Fruit fly (Drosophila melanogaster) whole organism, embryonic: ENCODE results near the gene COX7AL2.

ENCODE experiments used
- Ada2b ChIP-seq: fragments of 200-800 bp; sonication (Bioruptor generic); IDR thresholded peaks from 2 replicates; pipeline ENCODE4 v1.3.6; 2022; ENCODE audit warnings: missing biosample characterization, missing genetic modification characterization
- CG11504 ChIP-seq: fragments of 200-800 bp; sonication (Bioruptor generic); optimal IDR thresholded peaks from 3 replicates; lab custom pipeline; 2019; ENCODE audit warnings: missing biosample characterization, mild to moderate bottlenecking, missing genetic modification characterization, moderate library complexity
- CG11560 ChIP-seq: fragments of 200-800 bp; sonication (Bioruptor generic); IDR thresholded peaks from 3 replicates; pipeline ENCODE4 v1.3.6; 2022; ENCODE audit warnings: missing biosample characterization, missing genetic modification characterization
- CG12391 ChIP-seq: fragments of 200-800 bp; sonication (Bioruptor generic); optimal IDR thresholded peaks from 3 replicates; lab custom pipeline; 2018; ENCODE audit warnings: missing biosample characterization, mild to moderate bottlenecking, missing genetic modification characterization, moderate library complexity
- CG13123 ChIP-seq: fragments of 200-800 bp; sonication (Bioruptor generic); optimal IDR thresholded peaks from 2 replicates; lab custom pipeline; 2016; ENCODE audit warnings: missing biosample characterization, missing genetic modification characterization
- CG14710 ChIP-seq: fragments of 200-800 bp; sonication (Bioruptor generic); optimal IDR thresholded peaks from 3 replicates; lab custom pipeline; 2019; ENCODE audit warnings: missing biosample characterization, mild to moderate bottlenecking, missing genetic modification characterization, moderate library complexity
- CG15269 ChIP-seq: fragments of 200-800 bp; sonication (Bioruptor generic); optimal IDR thresholded peaks from 2 replicates; lab custom pipeline; 2018; ENCODE audit warnings: missing biosample characterization, mild to moderate bottlenecking, missing genetic modification characterization, moderate library complexity
- CG15601 ChIP-seq: fragments of 200-800 bp; sonication (Bioruptor generic); optimal IDR thresholded peaks from 3 replicates; lab custom pipeline; 2019; ENCODE audit warnings: missing biosample characterization, mild to moderate bottlenecking, missing genetic modification characterization, moderate library complexity
- CG1603 ChIP-seq: fragments of 200-800 bp; sonication (Bioruptor generic); optimal IDR thresholded peaks from 2 replicates; lab custom pipeline; 2019; ENCODE audit warnings: missing biosample characterization, mild to moderate bottlenecking, missing genetic modification characterization, moderate library complexity
- CG16779 ChIP-seq: fragments of 200-800 bp; sonication (Bioruptor generic); IDR thresholded peaks from 2 replicates; pipeline ENCODE4 v1.3.6; 2022; ENCODE audit warnings: missing biosample characterization, missing genetic modification characterization
- CG16815 ChIP-seq: fragments of 200-800 bp; sonication (Bioruptor generic); optimal IDR thresholded peaks from 3 replicates; lab custom pipeline; 2017; ENCODE audit warnings: missing biosample characterization, mild to moderate bottlenecking, missing genetic modification characterization
- CG17186 ChIP-seq: fragments of 200-800 bp; sonication (Bioruptor generic); optimal IDR thresholded peaks from 3 replicates; lab custom pipeline; 2017; ENCODE audit warnings: missing biosample characterization, missing genetic modification reagents, missing genetic modification characterization
- CG17829 ChIP-seq: fragments of 200-800 bp; optimal IDR thresholded peaks from 2 replicates; lab custom pipeline; 2019; ENCODE audit warnings: missing biosample characterization, mild to moderate bottlenecking, missing genetic modification characterization, moderate library complexity
- CG2116 ChIP-seq: fragments of 200-800 bp; sonication (Bioruptor generic); optimal IDR thresholded peaks from 3 replicates; lab custom pipeline; 2018; ENCODE audit warnings: missing biosample characterization, mild to moderate bottlenecking, missing genetic modification characterization
- CG3726 ChIP-seq: fragments of 200-800 bp; sonication (Bioruptor generic); IDR thresholded peaks from 3 replicates; pipeline ENCODE4, ENCODE4 v1.3.6; 2022; ENCODE audit warnings: missing biosample characterization, missing genetic modification characterization
- CG4360 ChIP-seq: fragments of 200-800 bp; sonication (Bioruptor generic); IDR thresholded peaks from 2 replicates; pipeline ENCODE4 v1.3.6; 2022; ENCODE audit warnings: missing biosample characterization, missing genetic modification characterization
- CG4730 ChIP-seq: fragments of 200-800 bp; sonication (Bioruptor generic); IDR thresholded peaks from 2 replicates; pipeline ENCODE4 v1.3.6; 2022; ENCODE audit warnings: missing biosample characterization, missing genetic modification characterization
- CG6175 ChIP-seq: fragments of 200-800 bp; sonication (Bioruptor generic); IDR thresholded peaks from 3 replicates; pipeline ENCODE4 v1.3.6; 2022; ENCODE audit warnings: missing biosample characterization, missing genetic modification characterization
- CG6683 ChIP-seq: fragments of 200-800 bp; sonication (Bioruptor generic); optimal IDR thresholded peaks from 2 replicates; lab custom pipeline; 2017; ENCODE audit warnings: missing biosample characterization, mild to moderate bottlenecking, missing genetic modification characterization, missing genetic modification reagents
- CG6854 ChIP-seq: fragments of 200-800 bp; sonication (Bioruptor generic); optimal IDR thresholded peaks from 3 replicates; lab custom pipeline; 2017; ENCODE audit warnings: missing biosample characterization, mild to moderate bottlenecking, missing genetic modification characterization
- CG7357 ChIP-seq: fragments of 200-800 bp; sonication (Bioruptor generic); IDR thresholded peaks from 3 replicates; pipeline ENCODE4 v1.3.6; 2022; ENCODE audit warnings: missing biosample characterization, missing genetic modification characterization
- CG8281 ChIP-seq: fragments of 200-800 bp; sonication (Bioruptor generic); optimal IDR thresholded peaks from 2 replicates; lab custom pipeline; 2018; ENCODE audit warnings: missing biosample characterization, mild to moderate bottlenecking, missing genetic modification characterization, moderate library complexity
- CG8944 ChIP-seq: fragments of 200-800 bp; sonication (Bioruptor generic); optimal IDR thresholded peaks from 3 replicates; lab custom pipeline; 2016; ENCODE audit warnings: missing biosample characterization, missing genetic modification characterization
- CoRest ChIP-seq: fragments of 200-800 bp; sonication (Bioruptor generic); optimal IDR thresholded peaks from 3 replicates; lab custom pipeline; 2018; ENCODE audit warnings: missing biosample characterization, mild to moderate bottlenecking, missing genetic modification characterization, moderate library complexity
- CrebB ChIP-seq: fragments of 200-800 bp; sonication (Bioruptor generic); optimal IDR thresholded peaks from 3 replicates; lab custom pipeline; 2018; ENCODE audit warnings: missing biosample characterization, mild to moderate bottlenecking, missing genetic modification characterization
- Dfd ChIP-seq, 2 experiments: fragments of >200 bp; optimal IDR thresholded peaks; 2 replicates each; lab custom pipeline; 2017; ENCODE audit warnings: missing biosample characterization in 2 of 2, missing genetic modification characterization in 2 of 2
- Lim3 ChIP-seq: fragments of 200-800 bp; sonication (Bioruptor generic); IDR thresholded peaks from 2 replicates; pipeline ENCODE4 v1.3.6; 2022; ENCODE audit warnings: missing biosample characterization, missing genetic modification characterization
- Med ChIP-seq: fragments of 200-800 bp; sonication (Bioruptor generic); peaks from one replicate; lab custom pipeline; 2016; ENCODE audit warnings: missing biosample characterization, missing genetic modification characterization, mild to moderate bottlenecking, inconsistent platforms, moderate library complexity
- Myb ChIP-seq: fragments of 200-800 bp; sonication (Bioruptor generic); optimal IDR thresholded peaks from 2 replicates; lab custom pipeline; 2016; ENCODE audit warnings: missing biosample characterization, missing genetic modification characterization
- NC2α ChIP-seq: fragments of 200-800 bp; sonication (Bioruptor generic); optimal IDR thresholded peaks from 2 replicates; lab custom pipeline; 2016; ENCODE audit warnings: missing biosample characterization, missing genetic modification characterization
- NC2β ChIP-seq: fragments of 200-800 bp; sonication (Bioruptor generic); optimal IDR thresholded peaks from 2 replicates; lab custom pipeline; 2016; ENCODE audit warnings: missing biosample characterization, missing genetic modification characterization
- al ChIP-seq: fragments of 200-800 bp; sonication (Bioruptor generic); IDR thresholded peaks from 2 replicates; pipeline ENCODE4 v1.3.6; 2022; ENCODE audit warnings: missing biosample characterization, missing genetic modification characterization
- aop ChIP-seq: fragments of 200-800 bp; sonication (Bioruptor generic); IDR thresholded peaks from 2 replicates; pipeline ENCODE4 v1.3.6; 2022; ENCODE audit warnings: missing biosample characterization, missing genetic modification characterization
- chn ChIP-seq: fragments of 200-800 bp; sonication (Bioruptor generic); optimal IDR thresholded peaks from 2 replicates; lab custom pipeline; 2016; ENCODE audit warnings: missing biosample characterization, missing genetic modification characterization
- cwo ChIP-seq: fragments of 200-800 bp; sonication (Bioruptor generic); optimal IDR thresholded peaks from 3 replicates; lab custom pipeline; 2017; ENCODE audit warnings: missing biosample characterization, missing genetic modification characterization, mild to moderate bottlenecking, moderate library complexity, missing genetic modification reagents
- danr ChIP-seq: fragments of 200-800 bp; sonication (Bioruptor generic); IDR thresholded peaks from 2 replicates; pipeline ENCODE4 v1.3.6; 2022; ENCODE audit warnings: missing biosample characterization, missing genetic modification characterization
- dimm ChIP-seq: fragments of 200-800 bp; sonication (Bioruptor generic); IDR thresholded peaks from 2 replicates; pipeline ENCODE4 v1.3.6; 2022; ENCODE audit warnings: missing biosample characterization, missing genetic modification characterization
- eve ChIP-seq, 2 experiments: fragments of >200 bp; optimal IDR thresholded peaks; 2 replicates each; lab custom pipeline; 2017; ENCODE audit warnings: missing biosample characterization in 2 of 2, missing genetic modification characterization in 2 of 2
- eyg ChIP-seq: fragments of 200-800 bp; sonication (Bioruptor generic); optimal IDR thresholded peaks from 3 replicates; lab custom pipeline; 2016; ENCODE audit warnings: missing biosample characterization, missing genetic modification characterization
- grau ChIP-seq: fragments of 200-800 bp; optimal IDR thresholded peaks from 3 replicates; lab custom pipeline; 2019; ENCODE audit warnings: missing biosample characterization, mild to moderate bottlenecking, missing genetic modification characterization, moderate library complexity
- hb ChIP-seq: fragments of 200-800 bp; sonication (Bioruptor generic); IDR thresholded peaks from 3 replicates; pipeline ENCODE4 v1.3.6; 2022; ENCODE audit warnings: missing biosample characterization, missing genetic modification characterization; ENCODE audit not compliant: partially characterized antibody
- hkb ChIP-seq, 2 experiments: fragments of 200-800 bp in 1 of 2; fragments of >200 bp in 1 of 2; sonication (Bioruptor generic) in 1 of 2; IDR thresholded peaks in 1 of 2; optimal IDR thresholded peaks in 1 of 2; 2 replicates each; pipeline versions ENCODE4 v1.3.6 to Lab custom; 2017 to 2022; ENCODE audit warnings: missing biosample characterization in 1 of 2, missing genetic modification characterization in 1 of 2
- insv ChIP-seq, 2 experiments: fragments of 200-800 bp; sonication (Bioruptor generic); optimal IDR thresholded peaks; 3 replicates each; lab custom pipeline; 2016 to 2018; ENCODE audit warnings: missing biosample characterization in 2 of 2, missing genetic modification characterization in 2 of 2
- nerfin-2 ChIP-seq: fragments of 200-800 bp; sonication (Bioruptor generic); IDR thresholded peaks from 2 replicates; pipeline ENCODE4 v1.3.6; 2022; ENCODE audit warnings: missing biosample characterization, missing genetic modification characterization; ENCODE audit not compliant: partially characterized antibody
- otp ChIP-seq: fragments of 200-800 bp; sonication (Bioruptor generic); IDR thresholded peaks from 3 replicates; pipeline ENCODE4, ENCODE4 v1.3.6; 2022; ENCODE audit warnings: missing biosample characterization, missing genetic modification characterization
- sisA ChIP-seq: fragments of 200-800 bp; sonication (Bioruptor generic); IDR thresholded peaks from 2 replicates; pipeline ENCODE4 v1.3.6; 2022; ENCODE audit warnings: missing biosample characterization, missing genetic modification characterization
- slou ChIP-seq: fragments of 200-800 bp; sonication (Bioruptor generic); optimal IDR thresholded peaks from 3 replicates; lab custom pipeline; 2016; ENCODE audit warnings: missing biosample characterization, missing genetic modification characterization
- sna ChIP-seq: fragments of 200-800 bp; sonication (Bioruptor generic); IDR thresholded peaks from 2 replicates; pipeline ENCODE4 v1.3.6; 2022; ENCODE audit warnings: missing biosample characterization, missing genetic modification characterization; ENCODE audit not compliant: partially characterized antibody
- tio ChIP-seq: fragments of 200-800 bp; sonication (Bioruptor generic); optimal IDR thresholded peaks from 2 replicates; lab custom pipeline; 2017; ENCODE audit warnings: missing biosample characterization, missing genetic modification characterization, inconsistent platforms
- toy ChIP-seq: fragments of 200-800 bp; sonication (Bioruptor generic); IDR thresholded peaks from 2 replicates; pipeline ENCODE4 v1.3.6; 2022; ENCODE audit warnings: missing biosample characterization, missing genetic modification characterization

Gene COX7AL2

dm6 chr2L:2193357-2193780 is 4.3 kb downstream of the COX7AL2 start (continued):
- no peak for TF ChIP-seq CG16815
- no peak for TF ChIP-seq NC2α (GFP tag; lab: Kevin White, UChicago)
- TF ChIP-seq CG7357 (GFP tag; lab: Robert Waterston, UW): no peak
- peak; percentile 12 for TF ChIP-seq CG8281 (tag; lab: Kevin White, UChicago)
- TF ChIP-seq CG6175 (GFP tag; lab: Robert Waterston, UW): no peak

dm6 chr2L:2192123-2192601 is 5.5 kb downstream of the COX7AL2 start, which contains the start of gene CG10874:
CG10874 (minus strand) TSS chr2L:2192386.
- TF ChIP-seq sisA (GFP tag; lab: Robert Waterston, UW): no peak
- peak; percentile 8 for TF ChIP-seq CG15601 (tag; lab: Kevin White, UChicago)
- no peak for TF ChIP-seq danr (GFP tag; lab: Robert Waterston, UW)
- TF ChIP-seq CoRest: peak; percentile 37
- no peak for TF ChIP-seq chn (GFP tag; lab: Kevin White, UChicago)
- TF ChIP-seq CG15269: no peak
- TF ChIP-seq nerfin-2 (GFP tag; lab: Robert Waterston, UW): no peak
- TF ChIP-seq Myb (GFP tag; lab: Kevin White, UChicago): peak; percentile 88
- peak; percentile 14 for TF ChIP-seq CrebB (tag; lab: Kevin White, UChicago)
- peak; percentile 34 for TF ChIP-seq slou (GFP tag; lab: Kevin White, UChicago)
- TF ChIP-seq CG16779 (GFP tag; lab: Robert Waterston, UW): no peak
- TF ChIP-seq CG6854 (GFP tag; lab: Kevin White, UChicago): no peak
- no peak for TF ChIP-seq NC2β
- TF ChIP-seq otp: no peak
- TF ChIP-seq Lim3 (GFP tag; lab: Robert Waterston, UW): no peak
- peak; percentile 70 for TF ChIP-seq CG2116 (GFP tag; lab: Kevin White, UChicago)
- no peak for TF ChIP-seq sna (GFP tag; lab: Robert Waterston, UW)
- TF ChIP-seq CG4360 (GFP tag; lab: Robert Waterston, UW): no peak
- TF ChIP-seq CG4730 (GFP tag; lab: Robert Waterston, UW): no peak
- no peak for TF ChIP-seq toy (GFP tag; lab: Robert Waterston, UW)
- no peak for TF ChIP-seq eve (GFP tag; optimal IDR thresholded peaks at IDR 0.05; lab: Kevin White, UChicago)
- no peak for TF ChIP-seq hb (GFP tag; lab: Robert Waterston, UW)
- peak in 1 of 2 experiments; percentile 6 for TF ChIP-seq insv (GFP tag; optimal IDR thresholded peaks at IDR 0.05; lab: Kevin White, UChicago)
- TF ChIP-seq Dfd (GFP tag; optimal IDR thresholded peaks at IDR 0.05; lab: Kevin White, UChicago): no peak
- TF ChIP-seq CG6683 (GFP tag; lab: Kevin White, UChicago): no peak
- no peak for TF ChIP-seq tio (GFP tag; lab: Kevin White, UChicago)
- peak; percentile 58 for TF ChIP-seq hkb (optimal IDR thresholded peaks at IDR 0.05; lab: Kevin White, UChicago)
- no peak for TF ChIP-seq hkb (GFP tag; IDR thresholded peaks at IDR 0.05; lab: Robert Waterston, UW)
- TF ChIP-seq al (GFP tag; lab: Robert Waterston, UW): no peak
- peak; percentile 10 for TF ChIP-seq CG11504 (tag; lab: Kevin White, UChicago)
- TF ChIP-seq CG13123: no peak
- peak; percentile 10 for TF ChIP-seq grau (tag; lab: Kevin White, UChicago)
- peak; percentile 100 for TF ChIP-seq CG14710 (tag; lab: Kevin White, UChicago)
- no peak for TF ChIP-seq dimm (GFP tag; lab: Robert Waterston, UW)
- no peak for TF ChIP-seq CG3726 (GFP tag; lab: Robert Waterston, UW)
- TF ChIP-seq Med (GFP tag; lab: Kevin White, UChicago): peak; percentile 74
- no peak for TF ChIP-seq CG8944 (GFP tag; lab: Kevin White, UChicago)
- TF ChIP-seq CG1603 (tag; lab: Kevin White, UChicago): peak; percentile 72
- TF ChIP-seq CG11560 (tag; lab: Robert Waterston, UW): no peak
- TF ChIP-seq Ada2b (GFP tag; lab: Robert Waterston, UW): no peak
- no peak for TF ChIP-seq eyg (GFP tag; lab: Kevin White, UChicago)
- peak; percentile 10 for TF ChIP-seq CG12391 (tag; lab: Kevin White, UChicago)
- TF ChIP-seq CG17186 (GFP tag; lab: Kevin White, UChicago): peak; percentile 17
- TF ChIP-seq cwo (GFP tag; lab: Kevin White, UChicago): no peak
- TF ChIP-seq aop (GFP tag; lab: Robert Waterston, UW): no peak
- peak; percentile 36 for TF ChIP-seq CG17829 (tag; lab: Kevin White, UChicago)
